Fruit fly (Drosophila melanogaster) whole organism, embryonic: ENCODE results near the gene Kr-h1.

Experiments used
- ATbp ChIP-seq: fragments of 200-800 bp; sonication (Bioruptor generic); optimal IDR thresholded peaks from 2 replicates; lab custom pipeline; 2017; ENCODE audit warnings: missing biosample characterization, mild to moderate bottlenecking, missing genetic modification characterization, missing genetic modification reagents
- CG12236 ChIP-seq: fragments of 200-800 bp; sonication (Bioruptor generic); optimal IDR thresholded peaks from 2 replicates; lab custom pipeline; 2016; ENCODE audit warnings: missing biosample characterization, missing genetic modification characterization
- CG13287 ChIP-seq: fragments of 200-800 bp; sonication (Bioruptor generic); IDR thresholded peaks from 2 replicates; pipeline ENCODE4 v1.3.6; 2022; ENCODE audit warnings: missing biosample characterization, missing genetic modification characterization; ENCODE audit not compliant: partially characterized antibody
- CG16863 ChIP-seq: fragments of 200-800 bp; sonication (Bioruptor generic); optimal IDR thresholded peaks from 3 replicates; lab custom pipeline; 2016; ENCODE audit warnings: missing biosample characterization, missing genetic modification characterization
- CG17912 ChIP-seq: fragments of 200-800 bp; sonication (Bioruptor generic); optimal IDR thresholded peaks from 2 replicates; lab custom pipeline; 2018; ENCODE audit warnings: missing biosample characterization, mild to moderate bottlenecking, missing genetic modification characterization
- CG1792 ChIP-seq: fragments of 200-800 bp; sonication (Bioruptor generic); optimal IDR thresholded peaks from 2 replicates; lab custom pipeline; 2016; ENCODE audit warnings: missing biosample characterization, missing genetic modification characterization
- CG18619 ChIP-seq: fragments of 200-800 bp; sonication (Bioruptor generic); optimal IDR thresholded peaks from 3 replicates; lab custom pipeline; 2017; ENCODE audit warnings: missing biosample characterization, mild to moderate bottlenecking, missing genetic modification characterization
- CG2120 ChIP-seq: fragments of 200-800 bp; sonication (Bioruptor generic); optimal IDR thresholded peaks from 3 replicates; lab custom pipeline; 2016; ENCODE audit warnings: missing biosample characterization, missing genetic modification characterization
- CG2202 ChIP-seq: fragments of 200-800 bp; sonication (Bioruptor generic); optimal IDR thresholded peaks from 2 replicates; lab custom pipeline; 2018; ENCODE audit warnings: missing biosample characterization, mild to moderate bottlenecking, missing genetic modification characterization
- CG30403 ChIP-seq: fragments of 200-800 bp; sonication (Bioruptor generic); optimal IDR thresholded peaks from 3 replicates; lab custom pipeline; 2016; ENCODE audit warnings: missing biosample characterization, missing genetic modification characterization
- CG31441 ChIP-seq: fragments of 200-800 bp; sonication (Bioruptor generic); IDR thresholded peaks from 2 replicates; pipeline ENCODE4 v1.3.6; 2022; ENCODE audit warnings: missing biosample characterization, missing genetic modification characterization
- CG6254 ChIP-seq: fragments of 200-800 bp; sonication (Bioruptor generic); optimal IDR thresholded peaks from 3 replicates; lab custom pipeline; 2017; ENCODE audit warnings: mild to moderate bottlenecking, missing biosample characterization, missing genetic modification reagents, missing genetic modification characterization
- CG6854 ChIP-seq: fragments of 200-800 bp; sonication (Bioruptor generic); optimal IDR thresholded peaks from 3 replicates; lab custom pipeline; 2017; ENCODE audit warnings: missing biosample characterization, mild to moderate bottlenecking, missing genetic modification characterization
- CG7786 ChIP-seq: fragments of 200-800 bp; sonication (Bioruptor generic); optimal IDR thresholded peaks from 2 replicates; lab custom pipeline; 2016; ENCODE audit warnings: missing biosample characterization, missing genetic modification characterization
- CG7987 ChIP-seq: fragments of 200-800 bp; sonication (Bioruptor generic); optimal IDR thresholded peaks from 2 replicates; lab custom pipeline; 2018; ENCODE audit warnings: missing biosample characterization, mild to moderate bottlenecking, missing genetic modification characterization, moderate library complexity
- CG9437 ChIP-seq: fragments of 200-800 bp; sonication (Bioruptor generic); optimal IDR thresholded peaks from 2 replicates; lab custom pipeline; 2018; ENCODE audit warnings: missing biosample characterization, mild to moderate bottlenecking, missing genetic modification characterization
- CG9932 ChIP-seq: fragments of 200-800 bp; sonication (Bioruptor generic); IDR thresholded peaks from 2 replicates; pipeline ENCODE4 v1.3.6; 2022; ENCODE audit warnings: missing biosample characterization, missing genetic modification characterization
- Dbx ChIP-seq: fragments of 200-800 bp; sonication (Bioruptor generic); IDR thresholded peaks from 3 replicates; pipeline ENCODE4 v1.3.6; 2022; ENCODE audit warnings: missing biosample characterization, missing genetic modification characterization
- Deaf1 ChIP-seq: fragments of 200-800 bp; optimal IDR thresholded peaks from 3 replicates; lab custom pipeline; 2019; ENCODE audit warnings: missing biosample characterization, mild to moderate bottlenecking, missing genetic modification characterization, moderate library complexity
- Dip3 ChIP-seq: fragments of 200-800 bp; sonication (Bioruptor generic); optimal IDR thresholded peaks from 3 replicates; lab custom pipeline; 2016; ENCODE audit warnings: missing biosample characterization, missing genetic modification characterization
- ERR ChIP-seq: fragments of 200-800 bp; sonication (Bioruptor generic); optimal IDR thresholded peaks from 2 replicates; lab custom pipeline; 2016; ENCODE audit warnings: missing biosample characterization, missing genetic modification characterization
- HLH54F ChIP-seq: fragments of 200-800 bp; sonication (Bioruptor generic); optimal IDR thresholded peaks from 3 replicates; lab custom pipeline; 2016; ENCODE audit warnings: missing biosample characterization, missing genetic modification characterization
- Hr78 ChIP-seq, 2 experiments: fragments of 200-800 bp in 1 of 2; fragments of >200 bp in 1 of 2; sonication (Bioruptor generic) in 1 of 2; optimal IDR thresholded peaks; 2 replicates each; lab custom pipeline; 2017 to 2019; ENCODE audit warnings: missing biosample characterization in 2 of 2, missing genetic modification characterization in 2 of 2, mild to moderate bottlenecking in 1 of 2, moderate library complexity in 1 of 2
- Med ChIP-seq: fragments of 200-800 bp; sonication (Bioruptor generic); peaks from one replicate; lab custom pipeline; 2016; ENCODE audit warnings: missing biosample characterization, missing genetic modification characterization, mild to moderate bottlenecking, inconsistent platforms, moderate library complexity
- NFAT ChIP-seq: fragments of 200-800 bp; sonication (Bioruptor generic); IDR thresholded peaks from 2 replicates; pipeline ENCODE4 v1.3.6; 2022; ENCODE audit warnings: missing biosample characterization, missing genetic modification characterization
- PHDP ChIP-seq: fragments of 200-800 bp; sonication (Bioruptor generic); optimal IDR thresholded peaks from 3 replicates; lab custom pipeline; 2018; ENCODE audit warnings: missing biosample characterization, mild to moderate bottlenecking, missing genetic modification characterization, moderate library complexity
- Rfx ChIP-seq: fragments of 200-800 bp; sonication (Bioruptor generic); IDR thresholded peaks from 2 replicates; pipeline ENCODE4 v1.3.6; 2022; ENCODE audit warnings: missing biosample characterization, missing genetic modification characterization
- Stat92E ChIP-seq, 3 experiments: fragments of >200 bp in 2 of 3; fragments of 200-800 bp in 1 of 3; sonication (Bioruptor generic) in 1 of 3; optimal IDR thresholded peaks; 2 replicates each; lab custom pipeline; 2017 to 2019; ENCODE audit warnings: missing biosample characterization in 3 of 3, missing genetic modification characterization in 3 of 3, mild to moderate bottlenecking in 1 of 3, moderate library complexity in 1 of 3
- amos ChIP-seq: fragments of 200-800 bp; sonication (Bioruptor generic); IDR thresholded peaks from 2 replicates; pipeline ENCODE4 v1.3.6; 2022; ENCODE audit warnings: missing biosample characterization, missing genetic modification characterization; ENCODE audit not compliant: partially characterized antibody
- bsh ChIP-seq, 2 experiments: fragments of 200-800 bp; sonication (Bioruptor generic); optimal IDR thresholded peaks; 2 replicates each; lab custom pipeline; 2017 to 2018; ENCODE audit warnings: mild to moderate bottlenecking in 2 of 2, missing biosample characterization in 2 of 2, missing genetic modification characterization in 2 of 2, moderate library complexity in 1 of 2
- chn ChIP-seq: fragments of 200-800 bp; sonication (Bioruptor generic); optimal IDR thresholded peaks from 2 replicates; lab custom pipeline; 2016; ENCODE audit warnings: missing biosample characterization, missing genetic modification characterization
- crc ChIP-seq: fragments of 200-800 bp; sonication (Bioruptor generic); optimal IDR thresholded peaks from 2 replicates; lab custom pipeline; 2016; ENCODE audit warnings: missing biosample characterization, missing genetic modification characterization
- disco-r ChIP-seq: fragments of 200-800 bp; sonication (Bioruptor generic); optimal IDR thresholded peaks from 2 replicates; lab custom pipeline; 2016; ENCODE audit warnings: missing biosample characterization, missing genetic modification characterization
- dysf ChIP-seq: fragments of 200-800 bp; sonication (Bioruptor generic); IDR thresholded peaks from 3 replicates; pipeline ENCODE4 v1.3.6; 2022; ENCODE audit warnings: missing biosample characterization, missing genetic modification characterization
- ems ChIP-seq: fragments of 200-800 bp; sonication (Bioruptor generic); optimal IDR thresholded peaks from 3 replicates; lab custom pipeline; 2016; ENCODE audit warnings: missing biosample characterization, missing genetic modification characterization
- pho ChIP-seq: fragments of 200-800 bp; sonication (Bioruptor generic); optimal IDR thresholded peaks from 2 replicates; lab custom pipeline; 2016; ENCODE audit warnings: missing biosample characterization, missing genetic modification characterization
- pzg ChIP-seq: fragments of 200-800 bp; sonication (Bioruptor generic); optimal IDR thresholded peaks from 3 replicates; lab custom pipeline; 2018; ENCODE audit warnings: missing biosample characterization, mild to moderate bottlenecking, missing genetic modification characterization, moderate library complexity
- ranshi ChIP-seq: fragments of 200-800 bp; sonication (Bioruptor generic); IDR thresholded peaks from 2 replicates; pipeline ENCODE4 v1.3.6; 2022; ENCODE audit warnings: missing biosample characterization, missing genetic modification characterization
- repo ChIP-seq: fragments of 200-800 bp; sonication (Bioruptor generic); optimal IDR thresholded peaks from 2 replicates; lab custom pipeline; 2016; ENCODE audit warnings: missing biosample characterization, missing genetic modification characterization
- sc ChIP-seq, 3 experiments: fragments of >200 bp in 2 of 3; fragments of 200-800 bp in 1 of 3; sonication (Bioruptor generic) in 1 of 3; optimal IDR thresholded peaks; 2 replicates in 2 of 3; 3 replicates in 1 of 3; lab custom pipeline; 2017; ENCODE audit warnings: mild to moderate bottlenecking in 1 of 3, missing biosample characterization in 1 of 3, missing genetic modification characterization in 1 of 3, missing genetic modification reagents in 1 of 3
- schlank ChIP-seq: fragments of 200-800 bp; sonication (Bioruptor generic); optimal IDR thresholded peaks from 2 replicates; lab custom pipeline; 2018; ENCODE audit warnings: missing biosample characterization, mild to moderate bottlenecking, missing genetic modification characterization
- seq ChIP-seq: fragments of 200-800 bp; sonication (Bioruptor generic); IDR thresholded peaks from 2 replicates; pipeline ENCODE4 v1.3.6; 2022; ENCODE audit warnings: missing biosample characterization, missing genetic modification characterization
- shn ChIP-seq: fragments of 200-800 bp; sonication (Bioruptor generic); optimal IDR thresholded peaks from 3 replicates; lab custom pipeline; 2016; ENCODE audit warnings: missing biosample characterization, missing genetic modification characterization
- tll ChIP-seq, 2 experiments: fragments of 200-800 bp in 1 of 2; fragments of >200 bp in 1 of 2; sonication (Bioruptor generic) in 1 of 2; optimal IDR thresholded peaks; 2 replicates each; lab custom pipeline; 2017 to 2019; ENCODE audit warnings: missing biosample characterization in 2 of 2, missing genetic modification characterization in 2 of 2, mild to moderate bottlenecking in 1 of 2, moderate library complexity in 1 of 2
- toy ChIP-seq: fragments of 200-800 bp; sonication (Bioruptor generic); IDR thresholded peaks from 2 replicates; pipeline ENCODE4 v1.3.6; 2022; ENCODE audit warnings: missing biosample characterization, missing genetic modification characterization
- tup ChIP-seq: fragments of 200-800 bp; sonication (Bioruptor generic); optimal IDR thresholded peaks from 2 replicates; lab custom pipeline; 2016; ENCODE audit warnings: missing biosample characterization, mild to moderate bottlenecking, missing genetic modification characterization, moderate library complexity
- tx ChIP-seq: fragments of 200-800 bp; sonication (Bioruptor generic); optimal IDR thresholded peaks from 2 replicates; lab custom pipeline; 2016; ENCODE audit warnings: missing biosample characterization, missing genetic modification characterization
- vfl ChIP-seq: fragments of 200-800 bp; sonication (Bioruptor generic); optimal IDR thresholded peaks from 2 replicates; lab custom pipeline; 2016; ENCODE audit warnings: missing biosample characterization, missing genetic modification characterization

The Kr-h1 gene

dm6 chr2L:6045972-6046718 is 36.3 kb upstream of the Kr-h1 start, which contains the start of gene Pfas (continued):
- TF ChIP-seq CG30403 = peak; percentile 66
- TF ChIP-seq repo (GFP tag; lab: Kevin White, UChicago) = peak; percentile 27
- peak; percentile 57 for TF ChIP-seq CG1792 (GFP tag; lab: Kevin White, UChicago)
- TF ChIP-seq CG7987 = peak; percentile 74
- peak; percentile 64 for TF ChIP-seq vfl
- TF ChIP-seq tup (GFP tag; lab: Kevin White, UChicago) = peak; percentile 18
- peak; percentile 14 for TF ChIP-seq chn (GFP tag; lab: Kevin White, UChicago)
- TF ChIP-seq ERR (GFP tag; lab: Kevin White, UChicago) = peak; percentile 46
- TF ChIP-seq CG6854 (GFP tag; lab: Kevin White, UChicago) = no peak
- no peak for TF ChIP-seq CG2202 (tag; lab: Kevin White, UChicago)
- TF ChIP-seq disco-r (GFP tag; lab: Kevin White, UChicago) = no peak
- peak; percentile 51; the same call in 2 of the 3 replicates for TF ChIP-seq dysf (GFP tag; lab: Robert Waterston, UW)
- peak; percentile 64 for TF ChIP-seq Deaf1 (tag; lab: Kevin White, UChicago)
- TF ChIP-seq ranshi (GFP tag; lab: Robert Waterston, UW) = peak; percentile 64
- peak; percentile 68 for TF ChIP-seq CG9932 (GFP tag; lab: Robert Waterston, UW)
- TF ChIP-seq CG2120 (GFP tag; lab: Kevin White, UChicago) = peak; percentile 88
- TF ChIP-seq bsh (GFP tag; optimal IDR thresholded peaks at IDR 0.05; lab: Kevin White, UChicago) = peak in 1 of 2 experiments; percentile 45
- TF ChIP-seq pho = peak; percentile 63
- peak; percentile 34 for TF ChIP-seq crc (GFP tag; lab: Kevin White, UChicago)
- peak; percentile 77 for TF ChIP-seq Rfx (GFP tag; lab: Robert Waterston, UW)
- TF ChIP-seq toy (GFP tag; lab: Robert Waterston, UW) = no peak
- TF ChIP-seq CG12236 = no peak
- no peak for TF ChIP-seq sc (optimal IDR thresholded peaks at IDR 0.05; lab: Kevin White, UChicago)
- no peak for TF ChIP-seq sc (GFP tag; optimal IDR thresholded peaks at IDR 0.05; lab: Kevin White, UChicago)
- TF ChIP-seq HLH54F (GFP tag; lab: Kevin White, UChicago) = peak; percentile 72
- TF ChIP-seq CG31441 (GFP tag; lab: Robert Waterston, UW) = no peak
- TF ChIP-seq CG7786 (GFP tag; lab: Kevin White, UChicago) = peak; percentile 56
- no peak for TF ChIP-seq seq
- no peak for TF ChIP-seq CG6254 (GFP tag; lab: Kevin White, UChicago)
- TF ChIP-seq Hr78 (GFP tag; optimal IDR thresholded peaks at IDR 0.05; lab: Kevin White, UChicago) = peak in 1 of 2 experiments; percentile 41
- TF ChIP-seq pzg (GFP tag; lab: Kevin White, UChicago) = peak; percentile 65
- peak; percentile 54; the same call in 1 of the 2 replicates for TF ChIP-seq NFAT (GFP tag; lab: Robert Waterston, UW)
- TF ChIP-seq shn (GFP tag; lab: Kevin White, UChicago) = peak; percentile 44
- no peak for TF ChIP-seq CG13287 (GFP tag; lab: Robert Waterston, UW)
- TF ChIP-seq Stat92E (GFP tag; optimal IDR thresholded peaks at IDR 0.05; lab: Kevin White, UChicago) = peak in 1 of 3 experiments; percentile 31
- TF ChIP-seq CG18619 (GFP tag; lab: Kevin White, UChicago) = peak; percentile 38
- peak; percentile 96 for TF ChIP-seq Med (GFP tag; lab: Kevin White, UChicago)
- TF ChIP-seq tll (GFP tag; optimal IDR thresholded peaks at IDR 0.05; lab: Kevin White, UChicago) = no peak
- peak; percentile 8 for TF ChIP-seq CG9437 (GFP tag; lab: Kevin White, UChicago)
- peak; percentile 66 for TF ChIP-seq PHDP (tag; lab: Kevin White, UChicago)
- 0 out of 3 replicates have a peak, but pooled peaks have one; percentile 5 for TF ChIP-seq Dbx (GFP tag; lab: Robert Waterston, UW)
- peak; percentile 61 for TF ChIP-seq Dip3 (GFP tag; lab: Kevin White, UChicago)
- no peak for TF ChIP-seq CG16863 (GFP tag; lab: Kevin White, UChicago)
- TF ChIP-seq tx (GFP tag; lab: Kevin White, UChicago) = peak; percentile 47
- peak; percentile 41 for TF ChIP-seq ems (GFP tag; lab: Kevin White, UChicago)
- TF ChIP-seq amos (GFP tag; lab: Robert Waterston, UW) = peak; percentile 39; the same call in 1 of the 2 replicates
- TF ChIP-seq CG17912 (GFP tag; lab: Kevin White, UChicago) = peak; percentile 6
- TF ChIP-seq ATbp (GFP tag; lab: Kevin White, UChicago) = peak; percentile 20
- peak; percentile 45 for TF ChIP-seq schlank (tag; lab: Kevin White, UChicago)
